Worm (Caenorhabditis elegans) whole organism, midembryonic: ENCODE data around the gene ketn-1.

Experiments
- cog-1 ChIP-seq: sonication (generic microtip); optimal IDR thresholded peaks from 2 replicates; lab custom pipeline; 2016; ENCODE audit warnings: missing genetic modification characterization, missing compliant biosample characterization
- klf-2 ChIP-seq: fragments of 200-800 bp; sonication (Bioruptor generic); conservative IDR thresholded peaks from 2 replicates; pipeline ENCODE4 v1.3.6; 2022; ENCODE audit warnings: missing genetic modification reagents, missing genetic modification characterization, missing compliant biosample characterization
- med-1 ChIP-seq: sonication (generic microtip); optimal IDR thresholded peaks from 2 replicates; lab custom pipeline; 2017; ENCODE audit warnings: missing genetic modification characterization, mild to moderate bottlenecking, missing compliant biosample characterization, antibody characterized with exemption, missing genetic modification reagents; ENCODE audit not compliant: insufficient read depth
- ztf-23 ChIP-seq: fragments of 200-800 bp; sonication (Bioruptor generic); IDR thresholded peaks from 2 replicates; pipeline ENCODE4 v1.3.6; 2022; ENCODE audit warnings: missing genetic modification reagents, missing genetic modification characterization, missing compliant biosample characterization

DNA sequence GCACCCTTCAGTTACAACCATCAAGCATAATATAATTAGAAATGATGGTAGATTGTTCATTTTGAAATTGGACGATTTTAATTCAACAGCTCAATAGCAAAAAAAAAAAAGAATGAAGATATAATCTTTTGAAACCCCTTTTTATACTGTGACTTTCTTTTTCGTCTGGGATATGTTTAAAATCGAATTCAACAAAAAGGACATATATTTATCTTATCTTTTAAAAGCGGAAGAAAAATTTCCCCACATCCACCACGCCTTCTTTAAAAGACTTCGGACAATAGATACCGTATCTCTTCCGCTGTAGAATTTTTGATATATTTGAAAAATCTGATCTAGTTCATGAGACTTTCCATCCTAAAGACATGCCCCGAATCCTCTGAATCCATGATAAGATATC, 26.9 kb downstream of the ketn-1 start, which contains the start of gene R05D8.11:
- no peak for TF ChIP-seq cog-1 (tag; lab: Kevin White, UChicago)
- TF ChIP-seq ztf-23 (GFP tag; lab: Robert Waterston, UW): no peak
- TF ChIP-seq klf-2 (GFP tag; lab: Robert Waterston, UW): no peak
- TF ChIP-seq med-1 (GFP tag; lab: Kevin White, UChicago): no peak
